Worm (Caenorhabditis elegans) whole organism, young adult: ENCODE data around the gene F49C12.11.
A peak's percentile ranks its signal among the peaks of the same experiment; 100 is the strongest.

ENCODE experiments used
- B0019.2 ChIP-seq: fragments of 200-800 bp; sonication (Bioruptor generic); conservative IDR thresholded peaks from 2 replicates; pipeline ENCODE4 v1.3.6; 2022; ENCODE audit warnings: missing genetic modification reagents, missing genetic modification characterization, missing compliant biosample characterization
- B0261.1 ChIP-seq: sonication (generic microtip); optimal IDR thresholded peaks from 2 replicates; lab custom pipeline; 2016; ENCODE audit warnings: mild to moderate bottlenecking, missing genetic modification characterization, moderate library complexity, missing compliant biosample characterization
- B0336.3 ChIP-seq: fragments of 200-800 bp; sonication (Bioruptor generic); IDR thresholded peaks from 2 replicates; pipeline ENCODE4 v1.3.6; 2022; ENCODE audit warnings: missing genetic modification characterization, missing compliant biosample characterization
- F10E7.11 ChIP-seq: sonication (generic microtip); optimal IDR thresholded peaks from 2 replicates; lab custom pipeline; 2017; ENCODE audit warnings: mild to moderate bottlenecking, missing genetic modification characterization, moderate library complexity, missing compliant biosample characterization
- Y53G8AR.9 ChIP-seq: fragments of 200-800 bp; sonication (Bioruptor generic); conservative IDR thresholded peaks from 2 replicates; pipeline ENCODE4 v1.3.6; 2022; ENCODE audit warnings: missing genetic modification reagents, missing genetic modification characterization, missing compliant biosample characterization
- Y56A3A.18 ChIP-seq: fragments of 200-800 bp; sonication (Bioruptor generic); IDR thresholded peaks from 2 replicates; pipeline ENCODE4 v1.3.6; 2022; ENCODE audit warnings: missing genetic modification reagents, missing genetic modification characterization, missing compliant biosample characterization
- ZK185.1 ChIP-seq: sonication (generic microtip); optimal IDR thresholded peaks from 2 replicates; lab custom pipeline; 2016; ENCODE audit warnings: mild to moderate bottlenecking, missing genetic modification characterization, missing compliant biosample characterization; ENCODE audit not compliant: poor library complexity, severe bottlenecking
- ama-1 ChIP-seq, 3 experiments: fragments of 150-350 bp in 1 of 3; sonication (generic microtip) in 2 of 3; optimal IDR thresholded peaks; 2 replicates each; lab custom pipeline; 2014 to 2018; ENCODE audit warnings: missing biosample characterization in 2 of 3, missing genetic modification characterization in 2 of 3, missing genetic modification reagents in 2 of 3
- attf-3 ChIP-seq: fragments of 200-800 bp; sonication (Bioruptor generic); conservative IDR thresholded peaks from 2 replicates; pipeline ENCODE4 v1.3.6; 2022; ENCODE audit warnings: missing genetic modification reagents, missing genetic modification characterization, missing compliant biosample characterization
- attf-5 ChIP-seq: fragments of 200-800 bp; sonication (Bioruptor generic); optimal IDR thresholded peaks from 2 replicates; lab custom pipeline; 2018; ENCODE audit warnings: mild to moderate bottlenecking, missing genetic modification characterization, missing compliant biosample characterization
- ceh-27 ChIP-seq: fragments of 200-800 bp; sonication (Bioruptor generic); optimal IDR thresholded peaks from 2 replicates; lab custom pipeline; 2018; ENCODE audit warnings: mild to moderate bottlenecking, missing genetic modification characterization, moderate library complexity, missing compliant biosample characterization
- ceh-40 ChIP-seq: fragments of 200-800 bp; sonication (Bioruptor generic); IDR thresholded peaks from 2 replicates; pipeline ENCODE4 v1.3.6; 2022; ENCODE audit warnings: missing genetic modification characterization, missing compliant biosample characterization
- die-1 ChIP-seq: sonication (generic microtip); optimal IDR thresholded peaks from 2 replicates; lab custom pipeline; 2016; ENCODE audit warnings: missing genotype, mild to moderate bottlenecking, missing genetic modification characterization, missing compliant biosample characterization
- dox-1 ChIP-seq: fragments of 200-800 bp; sonication (Bioruptor generic); IDR thresholded peaks from 2 replicates; pipeline ENCODE4 v1.3.6; 2022; ENCODE audit warnings: missing genetic modification reagents, missing genetic modification characterization, missing compliant biosample characterization
- dpff-1 ChIP-seq: sonication (generic microtip); optimal IDR thresholded peaks from 2 replicates; lab custom pipeline; 2017; ENCODE audit warnings: mild to moderate bottlenecking, missing genetic modification characterization, missing compliant biosample characterization
- egl-44 ChIP-seq: fragments of 200-800 bp; sonication (Bioruptor generic); IDR thresholded peaks from 2 replicates; pipeline ENCODE4 v1.3.6; 2022; ENCODE audit warnings: missing genetic modification reagents, missing genetic modification characterization, missing compliant biosample characterization
- ets-4 ChIP-seq: fragments of 200-800 bp; sonication (Bioruptor generic); optimal IDR thresholded peaks from 2 replicates; lab custom pipeline; 2018; ENCODE audit warnings: mild to moderate bottlenecking, missing genetic modification characterization, missing compliant biosample characterization
- fkh-3 ChIP-seq: sonication (generic microtip); optimal IDR thresholded peaks from 2 replicates; lab custom pipeline; 2016; ENCODE audit warnings: mild to moderate bottlenecking, missing genetic modification characterization, missing compliant biosample characterization
- him-1 ChIP-seq: sonication (generic microtip); optimal IDR thresholded peaks from 2 replicates; lab custom pipeline; 2016; ENCODE audit warnings: missing genotype, missing genetic modification reagents, missing genetic modification characterization, missing compliant biosample characterization
- hmg-1.2 ChIP-seq: fragments of 200-800 bp; sonication (Bioruptor generic); IDR thresholded peaks from 2 replicates; pipeline ENCODE4 v1.3.6; 2022; ENCODE audit warnings: missing genetic modification reagents, missing genetic modification characterization, missing compliant biosample characterization
- hrde-1 ChIP-seq: sonication (generic microtip); optimal IDR thresholded peaks from 2 replicates; lab custom pipeline; 2016; ENCODE audit warnings: missing genetic modification characterization, mild to moderate bottlenecking, missing compliant biosample characterization, moderate library complexity, missing genotype, missing genetic modification reagents, borderline replicate concordance
- let-526 ChIP-seq: fragments of 200-800 bp; sonication (Bioruptor generic); IDR thresholded peaks from 2 replicates; pipeline ENCODE4 v1.3.6; 2022; ENCODE audit warnings: missing genetic modification reagents, missing genetic modification characterization, missing compliant biosample characterization
- let-607 ChIP-seq, 2 experiments: fragments of 200-800 bp in 1 of 2; sonication (Bioruptor generic) in 1 of 2; sonication (generic microtip) in 1 of 2; optimal IDR thresholded peaks; 2 replicates each; lab custom pipeline; 2016 to 2018; ENCODE audit warnings: mild to moderate bottlenecking in 2 of 2, missing compliant biosample characterization in 2 of 2, missing genetic modification characterization in 2 of 2, moderate library complexity in 2 of 2, missing genotype in 1 of 2
- lin-40 ChIP-seq: sonication (generic microtip); optimal IDR thresholded peaks from 2 replicates; lab custom pipeline; 2016; ENCODE audit warnings: missing genetic modification characterization, mild to moderate bottlenecking, missing compliant biosample characterization, missing genotype, missing genetic modification reagents
- lir-1 ChIP-seq: fragments of 200-800 bp; sonication (Bioruptor generic); conservative IDR thresholded peaks from 2 replicates; pipeline ENCODE4 v1.3.6; 2022; ENCODE audit warnings: missing genetic modification reagents, missing genetic modification characterization, missing compliant biosample characterization
- madf-8 ChIP-seq: fragments of 200-800 bp; sonication (Bioruptor generic); conservative IDR thresholded peaks from 2 replicates; pipeline ENCODE4 v1.3.6; 2022; ENCODE audit warnings: missing genetic modification reagents, missing genetic modification characterization, missing compliant biosample characterization
- mcd-1 ChIP-seq: fragments of 200-800 bp; sonication (Bioruptor generic); IDR thresholded peaks from 2 replicates; pipeline ENCODE4 v1.3.6; 2022; ENCODE audit warnings: missing genetic modification reagents, missing genetic modification characterization, missing compliant biosample characterization
- nfya-1 ChIP-seq: sonication (generic microtip); optimal IDR thresholded peaks from 2 replicates; lab custom pipeline; 2017; ENCODE audit warnings: antibody characterized with exemption, missing compliant biosample characterization, missing genetic modification characterization, borderline replicate concordance; ENCODE audit not compliant: insufficient read depth
- nhr-80 ChIP-seq: sonication (generic microtip); optimal IDR thresholded peaks from 2 replicates; lab custom pipeline; 2016; ENCODE audit warnings: missing genetic modification characterization, missing compliant biosample characterization
- pha-4 ChIP-seq: fragments of 150-350 bp; sonication (generic microtip); optimal IDR thresholded peaks from 2 replicates; lab custom pipeline; 2014; ENCODE audit warnings: missing biosample characterization, missing genetic modification reagents, missing genetic modification characterization
- rec-8 ChIP-seq, 2 experiments: sonication (generic microtip); optimal IDR thresholded peaks; 2 replicates each; lab custom pipeline; 2016; ENCODE audit warnings: mild to moderate bottlenecking in 2 of 2, missing genetic modification characterization in 2 of 2, missing genetic modification reagents in 2 of 2, missing genotype in 2 of 2, missing biosample characterization in 1 of 2, missing compliant biosample characterization in 1 of 2, moderate library complexity in 1 of 2
- sdz-38 ChIP-seq: sonication (generic microtip); optimal IDR thresholded peaks from 2 replicates; lab custom pipeline; 2016; ENCODE audit warnings: missing genotype, missing genetic modification characterization, missing compliant biosample characterization
- snpc-1.1 ChIP-seq: sonication (generic microtip); optimal IDR thresholded peaks from 2 replicates; lab custom pipeline; 2017; ENCODE audit warnings: missing genetic modification characterization, mild to moderate bottlenecking, missing compliant biosample characterization, antibody characterized with exemption, moderate library complexity, missing genotype, missing genetic modification reagents; ENCODE audit not compliant: insufficient read depth
- snpc-4 ChIP-seq, 5 experiments: fragments of 150-350 bp in 1 of 5; sonication (generic microtip) in 4 of 5; optimal IDR thresholded peaks; 2 replicates each; lab custom pipeline; 2014 to 2018; ENCODE audit warnings: missing genetic modification characterization in 5 of 5, missing biosample characterization in 3 of 5, antibody characterized with exemption in 2 of 5, mild to moderate bottlenecking in 2 of 5, missing compliant biosample characterization in 2 of 5, missing genotype in 2 of 5, moderate library complexity in 2 of 5, missing genetic modification reagents in 1 of 5
- tbp1 ChIP-seq: fragments of 200-800 bp; sonication (Bioruptor generic); optimal IDR thresholded peaks from 2 replicates; lab custom pipeline; 2018; ENCODE audit warnings: mild to moderate bottlenecking, missing genetic modification characterization, missing compliant biosample characterization
- xnd-1 ChIP-seq: sonication (generic microtip); optimal IDR thresholded peaks from 2 replicates; lab custom pipeline; 2016; ENCODE audit warnings: missing genotype, missing genetic modification reagents, missing genetic modification characterization, missing compliant biosample characterization
- ztf-25 ChIP-seq: fragments of 200-800 bp; sonication (Bioruptor generic); IDR thresholded peaks from 2 replicates; pipeline ENCODE4 v1.3.6; 2022; ENCODE audit warnings: missing genetic modification reagents, missing genetic modification characterization, missing compliant biosample characterization
- ztf-26 ChIP-seq: sonication (generic microtip); optimal IDR thresholded peaks from 2 replicates; lab custom pipeline; 2017; ENCODE audit warnings: missing genetic modification characterization, missing compliant biosample characterization

F49C12.11 gene

DNA sequence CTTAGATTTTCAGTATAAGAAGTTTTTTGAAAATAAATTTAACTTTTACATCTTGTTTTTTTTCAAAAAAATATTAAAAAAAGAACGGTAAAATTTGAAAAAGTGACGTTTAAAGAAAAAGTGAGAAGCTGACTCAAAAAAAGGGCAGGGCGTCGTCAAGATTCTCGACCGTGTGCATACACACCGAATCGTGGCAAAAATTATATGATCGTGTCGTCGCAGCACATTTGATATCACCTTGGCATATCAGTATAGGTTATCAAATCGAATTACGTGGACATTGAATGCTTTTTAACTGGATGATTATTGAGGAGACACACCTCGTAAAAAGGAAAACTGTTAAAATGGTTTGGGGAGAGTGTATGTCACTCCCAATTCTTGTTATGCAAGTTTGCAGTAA is 13.8 kb downstream of the F49C12.11 start:
- TF ChIP-seq die-1 (tag; lab: Kevin White, UChicago) (no peak), attf-5 (GFP tag; lab: Kevin White, UChicago) (peak; percentile 49), let-526 (GFP tag; lab: Robert Waterston, UW) (no peak), ama-1 (optimal IDR thresholded peaks at IDR 0.05; lab: Kevin White, UChicago) (no peak), ama-1 (GFP tag; optimal IDR thresholded peaks at IDR 0.05; lab: Kevin White, UChicago) (peak in 1 of 2 experiments; percentile 30), nhr-80 (tag; lab: Kevin White, UChicago) (peak; percentile 96), dox-1 (peak; percentile 76), snpc-4 (GFP tag; optimal IDR thresholded peaks at IDR 0.05; lab: Kevin White, UChicago) (no peak), snpc-4 (tag; optimal IDR thresholded peaks at IDR 0.05; lab: Kevin White, UChicago) (peak in 1 of 4 experiments; percentile 36), nfya-1 (tag; lab: Kevin White, UChicago) (no peak), xnd-1 (tag; lab: Kevin White, UChicago) (no peak), hrde-1 (tag; lab: Kevin White, UChicago) (peak; percentile 54), let-607 (tag; optimal IDR thresholded peaks at IDR 0.05; lab: Kevin White, UChicago) (peak; percentile 82 to 93)

DNA sequence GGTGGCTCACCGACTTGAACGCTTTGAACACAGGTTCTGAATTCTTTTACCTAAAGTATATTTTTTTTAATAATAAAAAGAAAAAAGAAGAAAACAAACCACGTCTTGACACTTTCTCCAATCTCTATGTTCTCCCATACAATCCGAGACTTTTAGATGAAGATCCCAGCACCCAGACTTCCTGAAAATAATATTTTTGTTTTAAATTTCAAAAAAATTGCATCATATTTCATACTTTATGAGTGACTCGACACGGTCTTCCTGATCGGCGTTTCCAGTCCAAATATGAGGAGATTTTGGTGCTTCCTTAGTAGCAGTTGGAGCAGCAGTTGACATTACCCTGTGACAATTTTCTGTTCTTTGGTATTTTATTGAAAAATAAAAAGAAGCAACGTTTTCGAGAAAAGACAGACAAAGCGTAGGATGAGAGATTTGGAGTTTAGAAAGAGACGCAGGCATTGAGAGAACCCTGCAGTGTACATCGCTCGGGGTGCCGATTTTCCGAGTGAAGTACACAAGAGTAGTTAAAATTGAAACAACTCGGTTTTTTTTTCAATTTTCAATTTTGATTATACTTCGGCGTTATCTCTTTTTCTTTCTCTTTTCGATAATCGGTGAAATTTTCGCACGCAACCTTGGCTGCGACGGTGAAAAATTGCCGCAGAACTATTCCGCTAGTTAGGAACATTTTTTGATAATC is 16.5 kb downstream of the F49C12.11 start, which contains the start of the genes coa-4 and T20D3.14:
coa-4 (minus strand) TSS at position 51 of the 700 bp plus-strand sequence.
T20D3.14 (minus strand) TSS at position 358 of the 700 bp plus-strand sequence.
- peak; percentile 43 for TF ChIP-seq attf-5 (GFP tag; lab: Kevin White, UChicago)
- no peak for TF ChIP-seq attf-3
- peak; percentile 15 for TF ChIP-seq pha-4 (tag; lab: Kevin White, UChicago)
- peak; percentile 53 for TF ChIP-seq ZK185.1 (tag; lab: Kevin White, UChicago)
- TF ChIP-seq egl-44 (GFP tag; lab: Robert Waterston, UW), result 0 out of 2 replicates have a peak, but pooled peaks have one; percentile 21
- TF ChIP-seq mcd-1 (GFP tag; lab: Robert Waterston, UW), result peak; percentile 42; the same call in 1 of the 2 replicates
- TF ChIP-seq lir-1 (GFP tag; lab: Robert Waterston, UW), result no peak
- TF ChIP-seq B0336.3 (GFP tag; lab: Robert Waterston, UW), result 0 out of 2 replicates have a peak, but pooled peaks have one; percentile 26
- no peak for TF ChIP-seq dpff-1
- peak; percentile 8 for TF ChIP-seq tbp1 (GFP tag; lab: Kevin White, UChicago)
- TF ChIP-seq hmg-1.2 (GFP tag; lab: Robert Waterston, UW), result peak; percentile 75
- TF ChIP-seq ceh-40 (GFP tag; lab: Robert Waterston, UW), result 0 out of 2 replicates have a peak, but pooled peaks have one; percentile 13
- no peak for TF ChIP-seq ztf-26
- TF ChIP-seq lin-40, result peak; percentile 32
- peak; percentile 71 for TF ChIP-seq nhr-80 (tag; lab: Kevin White, UChicago)

- TF ChIP-seq snpc-1.1 (tag; lab: Kevin White, UChicago) (no peak), him-1 (tag; lab: Kevin White, UChicago) (peak; percentile 45), fkh-3 (tag; lab: Kevin White, UChicago) (no peak), ets-4 (GFP tag; lab: Kevin White, UChicago) (no peak), lir-1 (GFP tag; lab: Robert Waterston, UW) (no peak)
Observed at ce11 chrIV:9336538-9337090, 17.4 kb downstream of the F49C12.11 start, which contains the start of gene T20D3.5. T20D3.5 (plus strand) TSS chrIV:9337040.

DNA sequence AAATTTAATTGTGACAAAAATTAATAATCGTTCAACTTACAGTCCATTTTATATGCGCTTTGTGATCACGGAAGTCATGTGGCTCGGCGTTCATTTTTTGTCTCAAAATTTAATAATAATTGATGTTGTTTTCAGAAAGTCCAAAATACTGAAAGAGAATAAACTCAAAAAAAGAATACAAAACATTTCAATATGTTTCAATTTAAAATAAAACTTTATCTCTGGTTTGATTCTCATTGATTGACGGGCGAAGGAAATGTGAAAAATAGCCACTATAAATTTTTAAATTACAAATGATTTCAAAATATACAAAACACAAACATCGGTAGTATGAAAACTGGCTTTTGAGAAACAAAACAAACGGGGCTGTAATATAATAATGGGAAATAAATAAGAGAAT is 20.0 kb downstream of the F49C12.11 start, which contains the start of gene T20D3.6:
T20D3.6 (minus strand) TSS at position 101 of the 400 bp plus-strand sequence.
- TF ChIP-seq lin-40 (no peak), xnd-1 (tag; lab: Kevin White, UChicago) (no peak), him-1 (tag; lab: Kevin White, UChicago) (no peak), rec-8 (tag; optimal IDR thresholded peaks at IDR 0.05; lab: Kevin White, UChicago) (no peak), Y56A3A.18 (no peak), ztf-25 (GFP tag; lab: Robert Waterston, UW) (no peak), ceh-27 (GFP tag; lab: Kevin White, UChicago) (no peak), F10E7.11 (tag; lab: Kevin White, UChicago) (no peak), ZK185.1 (tag; lab: Kevin White, UChicago) (no peak), sdz-38 (tag; lab: Kevin White, UChicago) (no peak), madf-8 (no peak), B0261.1 (tag; lab: Kevin White, UChicago) (no peak), Y53G8AR.9 (GFP tag; lab: Robert Waterston, UW) (no peak), B0019.2 (no peak)
